Worm (Caenorhabditis elegans) whole organism, early embryonic: ENCODE data around the gene M88.3.

ENCODE experiments used
- B0310.2 ChIP-seq: sonication (generic microtip); optimal IDR thresholded peaks from 2 replicates; lab custom pipeline; 2016; ENCODE audit warnings: mild to moderate bottlenecking, missing genetic modification characterization, missing compliant biosample characterization
- F13C5.2 ChIP-seq: sonication (generic microtip); optimal IDR thresholded peaks from 2 replicates; lab custom pipeline; 2017; ENCODE audit warnings: mild to moderate bottlenecking, missing genetic modification characterization, inconsistent platforms, missing compliant biosample characterization
- aly-1 ChIP-seq: sonication (generic microtip); optimal IDR thresholded peaks from 2 replicates; lab custom pipeline; 2016; ENCODE audit warnings: missing genetic modification characterization, missing compliant biosample characterization
- ama-1 ChIP-seq: fragments of 150-350 bp; optimal IDR thresholded peaks from 2 replicates; lab custom pipeline; 2014
- ceh-13 ChIP-seq: fragments of 200-800 bp; sonication (Bioruptor generic); optimal IDR thresholded peaks from 2 replicates; lab custom pipeline; 2018; ENCODE audit warnings: mild to moderate bottlenecking, missing genetic modification characterization, missing compliant biosample characterization
- ceh-36 ChIP-seq: sonication (generic microtip); optimal IDR thresholded peaks from 2 replicates; lab custom pipeline; 2016; ENCODE audit warnings: missing genetic modification characterization, inconsistent platforms, missing compliant biosample characterization
- ets-7 ChIP-seq: sonication (generic microtip); optimal IDR thresholded peaks from 2 replicates; lab custom pipeline; 2016; ENCODE audit warnings: missing genotype, missing genetic modification characterization, missing compliant biosample characterization
- flt-1 ChIP-seq: fragments of 200-800 bp; sonication (Bioruptor generic); IDR thresholded peaks from 2 replicates; pipeline ENCODE4 v1.3.6; 2022; ENCODE audit warnings: missing genetic modification characterization, missing compliant biosample characterization
- hmbx-1 ChIP-seq: sonication (generic microtip); optimal IDR thresholded peaks from 2 replicates; lab custom pipeline; 2016; ENCODE audit warnings: mild to moderate bottlenecking, missing genetic modification characterization, missing compliant biosample characterization
- hmg-4 ChIP-seq: fragments of 200-800 bp; sonication (Bioruptor generic); optimal IDR thresholded peaks from 2 replicates; lab custom pipeline; 2018; ENCODE audit warnings: mild to moderate bottlenecking, missing genetic modification characterization, missing compliant biosample characterization
- hnd-1 ChIP-seq: sonication (generic microtip); optimal IDR thresholded peaks from 2 replicates; lab custom pipeline; 2016; ENCODE audit warnings: missing genetic modification characterization, missing compliant biosample characterization
- pes-1 ChIP-seq: fragments of 200-800 bp; sonication (Bioruptor generic); IDR thresholded peaks from 2 replicates; pipeline ENCODE4 v1.3.6; 2022; ENCODE audit warnings: missing genetic modification reagents, missing genetic modification characterization, missing compliant biosample characterization
- scrt-1 ChIP-seq: fragments of 200-800 bp; sonication (Bioruptor generic); IDR thresholded peaks from 2 replicates; pipeline ENCODE4 v1.3.6; 2022; ENCODE audit warnings: missing genetic modification characterization, missing compliant biosample characterization
- sea-1 ChIP-seq: fragments of 200-800 bp; sonication (Bioruptor generic); conservative IDR thresholded peaks from 2 replicates; pipeline ENCODE4 v1.3.6; 2022; ENCODE audit warnings: missing genetic modification characterization, missing compliant biosample characterization
- tbx-11 ChIP-seq: fragments of 200-800 bp; sonication (Bioruptor generic); IDR thresholded peaks from 2 replicates; pipeline ENCODE4 v1.3.6; 2022; ENCODE audit warnings: missing genetic modification characterization, missing compliant biosample characterization
- tbx-37 ChIP-seq: fragments of 200-800 bp; sonication (Bioruptor generic); conservative IDR thresholded peaks from 2 replicates; pipeline ENCODE4 v1.3.6; 2022; ENCODE audit warnings: missing genetic modification reagents, missing genetic modification characterization, missing compliant biosample characterization
- tra-4 ChIP-seq: sonication (generic microtip); optimal IDR thresholded peaks from 2 replicates; lab custom pipeline; 2017; ENCODE audit warnings: missing genetic modification characterization, missing compliant biosample characterization

The M88.3 gene

ce11 chrIII:4568030-4568429 is 23.2 kb upstream of the M88.3 start, which contains the start of gene mlcd-1:
TSS of gene mlcd-1 (minus strand) at chrIII:4568130.
- TF ChIP-seq ceh-13 (GFP tag; lab: Kevin White, UChicago) (no peak), pes-1 (no peak), flt-1 (GFP tag; lab: Robert Waterston, UW) (no peak), F13C5.2 (tag; lab: Kevin White, UChicago) (no peak), hnd-1 (tag; lab: Kevin White, UChicago) (no peak), hmbx-1 (tag; lab: Kevin White, UChicago) (no peak), sea-1 (GFP tag; lab: Robert Waterston, UW) (no peak)

ce11 chrIII:4562070-4562788 is 17.4 kb upstream of the M88.3 start, which contains the start of gene pan-1:
TSS of gene pan-1 (plus strand) at chrIII:4562738.
- no peak for TF ChIP-seq B0310.2 (tag; lab: Kevin White, UChicago)
- no peak for TF ChIP-seq hnd-1 (tag; lab: Kevin White, UChicago)
- TF ChIP-seq F13C5.2 (tag; lab: Kevin White, UChicago) = peak; percentile 32

ce11 chrIII:4561286-4561685 is 16.4 kb upstream of the M88.3 start:
- no peak for TF ChIP-seq ets-7 (tag; lab: Kevin White, UChicago)
- TF ChIP-seq ama-1 (lab: Kevin White, UChicago) = no peak
- no peak for TF ChIP-seq hmbx-1 (tag; lab: Kevin White, UChicago)
- no peak for TF ChIP-seq B0310.2 (tag; lab: Kevin White, UChicago)
- no peak for TF ChIP-seq tbx-11 (GFP tag; lab: Robert Waterston, UW)
- TF ChIP-seq scrt-1 (GFP tag; lab: Robert Waterston, UW) = no peak
- no peak for TF ChIP-seq ceh-36
- TF ChIP-seq pes-1 = no peak
- TF ChIP-seq aly-1 = no peak
- no peak for TF ChIP-seq ceh-13 (GFP tag; lab: Kevin White, UChicago)
- TF ChIP-seq tbx-37 (GFP tag; lab: Robert Waterston, UW) = no peak
- TF ChIP-seq hnd-1 (tag; lab: Kevin White, UChicago) = no peak
- no peak for TF ChIP-seq hmg-4 (GFP tag; lab: Kevin White, UChicago)
- no peak for TF ChIP-seq sea-1 (GFP tag; lab: Robert Waterston, UW)

- TF ChIP-seq hmg-4 (GFP tag; lab: Kevin White, UChicago) (peak; percentile 7), pes-1 (no peak), F13C5.2 (tag; lab: Kevin White, UChicago) (peak; percentile 41)
Observed at ce11 chrIII:4560393-4560890, 15.6 kb upstream of the M88.3 start.

ce11 chrIII:4555345-4555744 is 10.5 kb upstream of the M88.3 start:
- TF ChIP-seq F13C5.2 (tag; lab: Kevin White, UChicago) (no peak), ceh-13 (GFP tag; lab: Kevin White, UChicago) (no peak), ceh-36 (no peak), tra-4 (tag; lab: Kevin White, UChicago) (no peak), flt-1 (GFP tag; lab: Robert Waterston, UW) (no peak), tbx-11 (GFP tag; lab: Robert Waterston, UW) (no peak), scrt-1 (GFP tag; lab: Robert Waterston, UW) (no peak), ets-7 (tag; lab: Kevin White, UChicago) (no peak), hnd-1 (tag; lab: Kevin White, UChicago) (no peak), ama-1 (lab: Kevin White, UChicago) (no peak), pes-1 (no peak), sea-1 (GFP tag; lab: Robert Waterston, UW) (no peak), tbx-37 (GFP tag; lab: Robert Waterston, UW) (no peak), hmg-4 (GFP tag; lab: Kevin White, UChicago) (no peak), B0310.2 (tag; lab: Kevin White, UChicago) (no peak), hmbx-1 (tag; lab: Kevin White, UChicago) (no peak)

ce11 chrIII:4553316-4553715 is 8.5 kb upstream of the M88.3 start, which contains the start of gene imph-1:
TSS of gene imph-1 (plus strand) at chrIII:4553616.
- no peak for TF ChIP-seq B0310.2 (tag; lab: Kevin White, UChicago)
- TF ChIP-seq ceh-36 = no peak
- no peak for TF ChIP-seq hmbx-1 (tag; lab: Kevin White, UChicago)
- no peak for TF ChIP-seq scrt-1 (GFP tag; lab: Robert Waterston, UW)
- no peak for TF ChIP-seq ets-7 (tag; lab: Kevin White, UChicago)
- TF ChIP-seq tbx-37 (GFP tag; lab: Robert Waterston, UW) = no peak

- no peak for TF ChIP-seq ets-7 (tag; lab: Kevin White, UChicago)
- TF ChIP-seq scrt-1 (GFP tag; lab: Robert Waterston, UW) = no peak
- TF ChIP-seq ceh-36 = no peak
- TF ChIP-seq flt-1 (GFP tag; lab: Robert Waterston, UW) = no peak
- TF ChIP-seq tra-4 (tag; lab: Kevin White, UChicago) = no peak
Observed at ce11 chrIII:4552872-4553271, 8.0 kb upstream of the M88.3 start.

ce11 chrIII:4551963-4552362 is 7.1 kb upstream of the M88.3 start:
- TF ChIP-seq ets-7 (tag; lab: Kevin White, UChicago) (no peak), tra-4 (tag; lab: Kevin White, UChicago) (no peak), tbx-37 (GFP tag; lab: Robert Waterston, UW) (no peak), ama-1 (lab: Kevin White, UChicago) (no peak), tbx-11 (GFP tag; lab: Robert Waterston, UW) (no peak), B0310.2 (tag; lab: Kevin White, UChicago) (no peak), scrt-1 (GFP tag; lab: Robert Waterston, UW) (no peak), ceh-13 (GFP tag; lab: Kevin White, UChicago) (no peak), sea-1 (GFP tag; lab: Robert Waterston, UW) (no peak), pes-1 (no peak), aly-1 (no peak), hmbx-1 (tag; lab: Kevin White, UChicago) (no peak), flt-1 (GFP tag; lab: Robert Waterston, UW) (no peak), ceh-36 (no peak), hmg-4 (GFP tag; lab: Kevin White, UChicago) (no peak), F13C5.2 (tag; lab: Kevin White, UChicago) (no peak), hnd-1 (tag; lab: Kevin White, UChicago) (no peak)
